Worm (Caenorhabditis elegans): ENCODE results near the gene crld-1.

Gene crld-1

ce11 chrIV:13140792-13141191 is 13.4 kb downstream of the crld-1 start:
- TF ChIP-seq pes-1 (GFP tag; IDR thresholded peaks at IDR 0.05) (peak; percentile 73), flt-1 (GFP tag; IDR thresholded peaks at IDR 0.05) (peak; percentile 71), tbx-37 (GFP tag; conservative IDR thresholded peaks at IDR 0.05) (0 out of 2 replicates have a peak, but pooled peaks have one; percentile 27), scrt-1 (GFP tag; IDR thresholded peaks at IDR 0.05) (peak; percentile 76), sea-1 (GFP tag; conservative IDR thresholded peaks at IDR 0.05) (peak; percentile 73; the same call in 1 of the 2 replicates)

- no peak for TF ChIP-seq ets-7 (tag; optimal IDR thresholded peaks at IDR 0.05)
- TF ChIP-seq B0310.2 (tag; optimal IDR thresholded peaks at IDR 0.05): no peak
- no peak for TF ChIP-seq tbx-11 (GFP tag; IDR thresholded peaks at IDR 0.05)
- TF ChIP-seq pes-1 (GFP tag; IDR thresholded peaks at IDR 0.05): no peak
- TF ChIP-seq sea-1 (GFP tag; conservative IDR thresholded peaks at IDR 0.05): no peak
- TF ChIP-seq ceh-13 (GFP tag; optimal IDR thresholded peaks at IDR 0.05): no peak
- TF ChIP-seq hnd-1 (tag; optimal IDR thresholded peaks at IDR 0.05): no peak
Measured at ce11 chrIV:13127720-13128119, 26.5 kb downstream of the crld-1 start.

- TF ChIP-seq ceh-13 (GFP tag; optimal IDR thresholded peaks at IDR 0.05): no peak
- no peak for TF ChIP-seq hmbx-1 (tag; optimal IDR thresholded peaks at IDR 0.05)
- no peak for TF ChIP-seq hnd-1 (tag; optimal IDR thresholded peaks at IDR 0.05)
- TF ChIP-seq sea-1 (GFP tag; conservative IDR thresholded peaks at IDR 0.05): no peak
- no peak for TF ChIP-seq ets-7 (tag; optimal IDR thresholded peaks at IDR 0.05)
- TF ChIP-seq ama-1 (optimal IDR thresholded peaks at IDR 0.05): no peak
- TF ChIP-seq scrt-1 (GFP tag; IDR thresholded peaks at IDR 0.05): no peak
- no peak for TF ChIP-seq flt-1 (GFP tag; IDR thresholded peaks at IDR 0.05)
- no peak for TF ChIP-seq ceh-36 (tag; optimal IDR thresholded peaks at IDR 0.05)
Measured at ce11 chrIV:13125999-13126398, 28.2 kb downstream of the crld-1 start.

ce11 chrIV:13121396-13121795 is 32.8 kb downstream of the crld-1 start:
- TF ChIP-seq flt-1 (GFP tag; IDR thresholded peaks at IDR 0.05) (no peak), F13C5.2 (tag; optimal IDR thresholded peaks at IDR 0.05) (no peak), aly-1 (tag; optimal IDR thresholded peaks at IDR 0.05) (no peak), ceh-13 (GFP tag; optimal IDR thresholded peaks at IDR 0.05) (no peak), hmbx-1 (tag; optimal IDR thresholded peaks at IDR 0.05) (no peak), ets-7 (tag; optimal IDR thresholded peaks at IDR 0.05) (no peak), B0310.2 (tag; optimal IDR thresholded peaks at IDR 0.05) (no peak), ama-1 (optimal IDR thresholded peaks at IDR 0.05) (no peak), tra-4 (tag; optimal IDR thresholded peaks at IDR 0.05) (no peak)

ce11 chrIV:13118794-13119193 is 35.4 kb downstream of the crld-1 start, which contains the start of gene unc-30:
Gene unc-30 (plus strand): TSS chrIV:13118977.
- no peak for TF ChIP-seq B0310.2 (tag; optimal IDR thresholded peaks at IDR 0.05)
- TF ChIP-seq ceh-36 (tag; optimal IDR thresholded peaks at IDR 0.05): peak; percentile 63
- TF ChIP-seq aly-1 (tag; optimal IDR thresholded peaks at IDR 0.05): no peak
- no peak for TF ChIP-seq tbx-11 (GFP tag; IDR thresholded peaks at IDR 0.05)

- no peak for TF ChIP-seq ceh-13 (GFP tag; optimal IDR thresholded peaks at IDR 0.05)
- TF ChIP-seq hmbx-1 (tag; optimal IDR thresholded peaks at IDR 0.05): no peak
- TF ChIP-seq sea-1 (GFP tag; conservative IDR thresholded peaks at IDR 0.05): no peak
Measured at ce11 chrIV:13116679-13117078, 37.6 kb downstream of the crld-1 start.

- no peak for TF ChIP-seq ceh-36 (tag; optimal IDR thresholded peaks at IDR 0.05)
- no peak for TF ChIP-seq ets-7 (tag; optimal IDR thresholded peaks at IDR 0.05)
- no peak for TF ChIP-seq flt-1 (GFP tag; IDR thresholded peaks at IDR 0.05)
- TF ChIP-seq ceh-13 (GFP tag; optimal IDR thresholded peaks at IDR 0.05): no peak
- no peak for TF ChIP-seq aly-1 (tag; optimal IDR thresholded peaks at IDR 0.05)
- no peak for TF ChIP-seq sea-1 (GFP tag; conservative IDR thresholded peaks at IDR 0.05)
- TF ChIP-seq pes-1 (GFP tag; IDR thresholded peaks at IDR 0.05): no peak
- no peak for TF ChIP-seq hmg-4 (GFP tag; optimal IDR thresholded peaks at IDR 0.05)
- no peak for TF ChIP-seq ama-1 (optimal IDR thresholded peaks at IDR 0.05)
- no peak for TF ChIP-seq hmbx-1 (tag; optimal IDR thresholded peaks at IDR 0.05)
- TF ChIP-seq F13C5.2 (tag; optimal IDR thresholded peaks at IDR 0.05): no peak
- no peak for TF ChIP-seq tra-4 (tag; optimal IDR thresholded peaks at IDR 0.05)
- no peak for TF ChIP-seq scrt-1 (GFP tag; IDR thresholded peaks at IDR 0.05)
- no peak for TF ChIP-seq B0310.2 (tag; optimal IDR thresholded peaks at IDR 0.05)
- no peak for TF ChIP-seq tbx-37 (GFP tag; conservative IDR thresholded peaks at IDR 0.05)
- no peak for TF ChIP-seq hnd-1 (tag; optimal IDR thresholded peaks at IDR 0.05)
- TF ChIP-seq tbx-11 (GFP tag; IDR thresholded peaks at IDR 0.05): no peak
Measured at ce11 chrIV:13112982-13113381, 41.3 kb downstream of the crld-1 start, which contains the start of gene best-2. Gene best-2 (minus strand): TSS chrIV:13113082.

- TF ChIP-seq F13C5.2 (tag; optimal IDR thresholded peaks at IDR 0.05) (no peak), hmbx-1 (tag; optimal IDR thresholded peaks at IDR 0.05) (no peak), ceh-36 (tag; optimal IDR thresholded peaks at IDR 0.05) (no peak), sea-1 (GFP tag; conservative IDR thresholded peaks at IDR 0.05) (no peak), tbx-37 (GFP tag; conservative IDR thresholded peaks at IDR 0.05) (no peak), aly-1 (tag; optimal IDR thresholded peaks at IDR 0.05) (no peak), ets-7 (tag; optimal IDR thresholded peaks at IDR 0.05) (no peak), ama-1 (optimal IDR thresholded peaks at IDR 0.05) (no peak), pes-1 (GFP tag; IDR thresholded peaks at IDR 0.05) (no peak), ceh-13 (GFP tag; optimal IDR thresholded peaks at IDR 0.05) (no peak), scrt-1 (GFP tag; IDR thresholded peaks at IDR 0.05) (no peak)
Measured at ce11 chrIV:13110876-13111275, 43.4 kb downstream of the crld-1 start.

ce11 chrIV:13109751-13110150 is 44.5 kb downstream of the crld-1 start, which contains the start of gene best-1:
Gene best-1 (minus strand): TSS chrIV:13109779.
- TF ChIP-seq B0310.2 (tag; optimal IDR thresholded peaks at IDR 0.05): no peak
- TF ChIP-seq ama-1 (optimal IDR thresholded peaks at IDR 0.05): no peak
- TF ChIP-seq ceh-13 (GFP tag; optimal IDR thresholded peaks at IDR 0.05): no peak
- no peak for TF ChIP-seq ets-7 (tag; optimal IDR thresholded peaks at IDR 0.05)
- TF ChIP-seq tbx-11 (GFP tag; IDR thresholded peaks at IDR 0.05): no peak
- no peak for TF ChIP-seq hmbx-1 (tag; optimal IDR thresholded peaks at IDR 0.05)
- TF ChIP-seq scrt-1 (GFP tag; IDR thresholded peaks at IDR 0.05): no peak
- no peak for TF ChIP-seq sea-1 (GFP tag; conservative IDR thresholded peaks at IDR 0.05)
- TF ChIP-seq ceh-36 (tag; optimal IDR thresholded peaks at IDR 0.05): no peak
- no peak for TF ChIP-seq flt-1 (GFP tag; IDR thresholded peaks at IDR 0.05)
- no peak for TF ChIP-seq hnd-1 (tag; optimal IDR thresholded peaks at IDR 0.05)
- TF ChIP-seq aly-1 (tag; optimal IDR thresholded peaks at IDR 0.05): no peak
- no peak for TF ChIP-seq F13C5.2 (tag; optimal IDR thresholded peaks at IDR 0.05)
- TF ChIP-seq tra-4 (tag; optimal IDR thresholded peaks at IDR 0.05): no peak
- TF ChIP-seq hmg-4 (GFP tag; optimal IDR thresholded peaks at IDR 0.05): no peak
- TF ChIP-seq tbx-37 (GFP tag; conservative IDR thresholded peaks at IDR 0.05): no peak
- TF ChIP-seq pes-1 (GFP tag; IDR thresholded peaks at IDR 0.05): no peak

Measured in whole organism, early embryonic.